Fruit fly (Drosophila melanogaster): ENCODE measurements around the gene CG9451.
A peak's percentile ranks its signal among the peaks of the same experiment; 100 is the strongest.

Gene CG9451

dm6 chr3L:19521093-19521492 is 20.5 kb upstream of the CG9451 start:
- no peak for TF ChIP-seq CG7045 (GFP tag; optimal IDR thresholded peaks at IDR 0.05)
- no peak for TF ChIP-seq CG11617 (GFP tag; optimal IDR thresholded peaks at IDR 0.05)

dm6 chr3L:19520645-19521044 is 20.0 kb upstream of the CG9451 start, which contains the start of gene Cpr76Bc:
Gene Cpr76Bc, plus strand, starts transcription at chr3L:19520945.
- TF ChIP-seq Mnt (GFP tag; optimal IDR thresholded peaks at IDR 0.05) (no peak), kay (GFP tag; ENCODE audit: borderline replicate concordance) (no peak), CG7101 (tag; optimal IDR thresholded peaks at IDR 0.05) (no peak), Crg-1 (GFP tag; optimal IDR thresholded peaks at IDR 0.05) (no peak), Clk (GFP tag; optimal IDR thresholded peaks at IDR 0.05) (no peak), tj (GFP tag; optimal IDR thresholded peaks at IDR 0.05) (no peak), CG12768 (GFP tag; optimal IDR thresholded peaks at IDR 0.05) (no peak), cic (GFP tag; optimal IDR thresholded peaks at IDR 0.05) (no peak), ovo (GFP tag; optimal IDR thresholded peaks at IDR 0.05) (no peak), CG5204 (GFP tag; optimal IDR thresholded peaks at IDR 0.05) (no peak), CG14711 (tag; optimal IDR thresholded peaks at IDR 0.05) (no peak), bab1 (GFP tag; optimal IDR thresholded peaks at IDR 0.05) (no peak), CG33017 (tag; optimal IDR thresholded peaks at IDR 0.05) (no peak), pad (GFP tag; optimal IDR thresholded peaks at IDR 0.05) (no peak), CG7045 (GFP tag; optimal IDR thresholded peaks at IDR 0.05) (no peak), toe (GFP tag; optimal IDR thresholded peaks at IDR 0.05) (no peak), CG11617 (GFP tag; optimal IDR thresholded peaks at IDR 0.05) (no peak)

- TF ChIP-seq CG14711 (tag; optimal IDR thresholded peaks at IDR 0.05) = no peak
- TF ChIP-seq pad (GFP tag; optimal IDR thresholded peaks at IDR 0.05) = no peak
- TF ChIP-seq CG7045 (GFP tag; optimal IDR thresholded peaks at IDR 0.05) = no peak
- no peak for TF ChIP-seq cnc (optimal IDR thresholded peaks at IDR 0.05)
- no peak for TF ChIP-seq ovo (GFP tag; optimal IDR thresholded peaks at IDR 0.05)
- no peak for TF ChIP-seq toe (GFP tag; optimal IDR thresholded peaks at IDR 0.05)
- TF ChIP-seq Mnt (GFP tag; optimal IDR thresholded peaks at IDR 0.05) = no peak
- TF ChIP-seq CG5204 (GFP tag; optimal IDR thresholded peaks at IDR 0.05) = no peak
- TF ChIP-seq kay (GFP tag; ENCODE audit: borderline replicate concordance) = no peak
- no peak for TF ChIP-seq tj (GFP tag; optimal IDR thresholded peaks at IDR 0.05)
- no peak for TF ChIP-seq CG7101 (tag; optimal IDR thresholded peaks at IDR 0.05)
- TF ChIP-seq CG1620 (GFP tag; optimal IDR thresholded peaks at IDR 0.05) = no peak
- TF ChIP-seq CG12768 (GFP tag; optimal IDR thresholded peaks at IDR 0.05) = no peak
- no peak for TF ChIP-seq CG33017 (tag; optimal IDR thresholded peaks at IDR 0.05)
- TF ChIP-seq cic (GFP tag; optimal IDR thresholded peaks at IDR 0.05) = no peak
- no peak for TF ChIP-seq CG11617 (GFP tag; optimal IDR thresholded peaks at IDR 0.05)
These were observed 18.8 kb upstream of the CG9451 start, which contains the start of gene Cpr76Bb for dm6 chr3L:19519349-19519748. Gene Cpr76Bb, plus strand, starts transcription at chr3L:19519649.

DNA sequence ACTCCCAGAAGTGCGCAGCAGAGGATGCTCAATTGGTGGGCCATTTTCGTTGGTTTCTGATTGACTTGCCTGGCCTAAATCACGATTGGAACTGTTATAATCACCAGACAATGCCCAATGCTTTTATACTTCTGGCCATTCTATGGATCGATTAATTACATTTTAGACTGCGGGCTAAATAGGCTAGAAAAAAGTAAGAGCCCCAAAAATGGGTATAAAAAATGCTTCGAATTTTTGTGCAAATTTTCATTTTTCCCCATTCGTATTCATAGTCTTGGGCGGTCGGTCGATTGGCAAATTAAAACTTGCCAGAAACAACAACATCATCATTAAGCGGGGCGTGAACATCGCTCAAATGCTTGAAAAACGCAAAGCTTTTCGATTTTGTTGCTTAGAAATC is 17.6 kb upstream of the CG9451 start, which contains the start of gene Cpr76Ba:
Cpr76Ba (minus strand) TSS at position 101 of the 400 bp plus-strand sequence.
- no peak for TF ChIP-seq Clk (GFP tag; optimal IDR thresholded peaks at IDR 0.05)
- TF ChIP-seq cnc (optimal IDR thresholded peaks at IDR 0.05) = no peak
- no peak for TF ChIP-seq toe (GFP tag; optimal IDR thresholded peaks at IDR 0.05)
- TF ChIP-seq pad (GFP tag; optimal IDR thresholded peaks at IDR 0.05) = no peak
- TF ChIP-seq ovo (GFP tag; optimal IDR thresholded peaks at IDR 0.05) = no peak
- TF ChIP-seq CG7045 (GFP tag; optimal IDR thresholded peaks at IDR 0.05) = no peak
- TF ChIP-seq CG5204 (GFP tag; optimal IDR thresholded peaks at IDR 0.05) = no peak
- no peak for TF ChIP-seq Crg-1 (GFP tag; optimal IDR thresholded peaks at IDR 0.05)

DNA sequence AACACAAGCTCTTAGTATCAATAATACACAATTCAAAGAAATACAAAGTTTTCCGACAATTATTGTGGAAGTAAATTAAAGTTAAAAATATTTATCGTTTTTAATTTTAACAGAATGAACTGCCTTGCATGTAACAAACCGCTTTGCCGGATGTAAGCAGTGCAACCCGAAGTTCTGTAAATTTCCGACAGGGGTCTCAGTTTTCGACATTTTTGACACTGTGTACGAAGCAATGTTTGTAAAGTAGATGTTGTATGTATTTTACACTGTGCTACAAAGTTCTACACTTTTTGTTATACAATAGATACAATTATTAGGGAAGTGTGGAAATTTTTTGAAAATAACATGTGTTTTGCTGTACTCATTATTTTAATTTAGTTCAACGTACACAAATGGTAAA is 15.9 kb upstream of the CG9451 start:
- TF ChIP-seq CG33017 (tag; optimal IDR thresholded peaks at IDR 0.05) (peak; percentile 2), ovo (GFP tag; optimal IDR thresholded peaks at IDR 0.05) (peak; percentile 6), CG5204 (GFP tag; optimal IDR thresholded peaks at IDR 0.05) (peak; percentile 46), Clk (GFP tag; optimal IDR thresholded peaks at IDR 0.05) (no peak), cnc (optimal IDR thresholded peaks at IDR 0.05) (no peak), CG7101 (tag; optimal IDR thresholded peaks at IDR 0.05) (peak; percentile 54), toe (GFP tag; optimal IDR thresholded peaks at IDR 0.05) (peak; percentile 51), pad (GFP tag; optimal IDR thresholded peaks at IDR 0.05) (no peak), Mnt (GFP tag; optimal IDR thresholded peaks at IDR 0.05) (peak; percentile 8), tj (GFP tag; optimal IDR thresholded peaks at IDR 0.05) (no peak), CG7045 (GFP tag; optimal IDR thresholded peaks at IDR 0.05) (peak; percentile 51), CG12768 (GFP tag; optimal IDR thresholded peaks at IDR 0.05) (no peak), Hr96 (GFP tag; optimal IDR thresholded peaks at IDR 0.05) (peak; percentile 70)

DNA sequence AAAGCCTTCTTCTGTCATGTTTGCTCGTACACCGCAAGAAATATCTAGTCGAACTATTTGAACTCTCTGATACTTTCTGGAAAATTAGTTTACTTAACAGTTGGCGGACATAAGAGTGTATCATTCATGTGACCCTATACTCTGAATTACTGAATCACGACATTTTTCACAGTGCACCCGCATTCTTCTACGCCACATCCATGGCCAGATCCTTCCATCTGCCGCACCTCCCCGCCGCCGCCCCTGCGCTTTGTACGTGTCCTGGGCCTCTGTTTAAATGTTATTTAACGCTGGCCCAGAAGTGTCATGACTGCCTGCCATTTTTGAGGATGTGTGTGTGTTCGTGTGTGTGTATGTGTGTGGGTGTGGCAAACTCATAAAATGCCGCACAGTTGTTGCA is 12.1 kb upstream of the CG9451 start:
- TF ChIP-seq cnc (optimal IDR thresholded peaks at IDR 0.05) (no peak), ovo (GFP tag; optimal IDR thresholded peaks at IDR 0.05) (no peak), CG5204 (GFP tag; optimal IDR thresholded peaks at IDR 0.05) (no peak), Hr96 (GFP tag; optimal IDR thresholded peaks at IDR 0.05) (no peak), CG1620 (GFP tag; optimal IDR thresholded peaks at IDR 0.05) (no peak), CG7101 (tag; optimal IDR thresholded peaks at IDR 0.05) (no peak), CG7045 (GFP tag; optimal IDR thresholded peaks at IDR 0.05) (no peak), CG11617 (GFP tag; optimal IDR thresholded peaks at IDR 0.05) (no peak), Clk (GFP tag; optimal IDR thresholded peaks at IDR 0.05) (no peak), CG33017 (tag; optimal IDR thresholded peaks at IDR 0.05) (no peak), Mnt (GFP tag; optimal IDR thresholded peaks at IDR 0.05) (no peak), Crg-1 (GFP tag; optimal IDR thresholded peaks at IDR 0.05) (no peak), CG12768 (GFP tag; optimal IDR thresholded peaks at IDR 0.05) (no peak), CG14711 (tag; optimal IDR thresholded peaks at IDR 0.05) (no peak)

dm6 chr3L:19504719-19505118 is 4.1 kb upstream of the CG9451 start:
- TF ChIP-seq toe (GFP tag; optimal IDR thresholded peaks at IDR 0.05) (no peak), Mnt (GFP tag; optimal IDR thresholded peaks at IDR 0.05) (peak; percentile 42), cnc (optimal IDR thresholded peaks at IDR 0.05) (no peak), Clk (GFP tag; optimal IDR thresholded peaks at IDR 0.05) (peak; percentile 30), tj (GFP tag; optimal IDR thresholded peaks at IDR 0.05) (peak; percentile 4), CG5204 (GFP tag; optimal IDR thresholded peaks at IDR 0.05) (no peak), CG14711 (tag; optimal IDR thresholded peaks at IDR 0.05) (no peak), CG7101 (tag; optimal IDR thresholded peaks at IDR 0.05) (peak; percentile 39), CG11617 (GFP tag; optimal IDR thresholded peaks at IDR 0.05) (peak; percentile 64), Hr96 (GFP tag; optimal IDR thresholded peaks at IDR 0.05) (no peak), CG7045 (GFP tag; optimal IDR thresholded peaks at IDR 0.05) (peak; percentile 76), Crg-1 (GFP tag; optimal IDR thresholded peaks at IDR 0.05) (peak; percentile 63), cic (GFP tag; optimal IDR thresholded peaks at IDR 0.05) (peak; percentile 11), kay (GFP tag; ENCODE audit: borderline replicate concordance) (no peak), CG1620 (GFP tag; optimal IDR thresholded peaks at IDR 0.05) (no peak), pad (GFP tag; optimal IDR thresholded peaks at IDR 0.05) (no peak), CG33017 (tag; optimal IDR thresholded peaks at IDR 0.05) (peak; percentile 2), bab1 (GFP tag; optimal IDR thresholded peaks at IDR 0.05) (no peak), CG12768 (GFP tag; optimal IDR thresholded peaks at IDR 0.05) (peak; percentile 30), ovo (GFP tag; optimal IDR thresholded peaks at IDR 0.05) (no peak)

All from whole organism, adult.